Worm (Caenorhabditis elegans) whole organism, mixed stage, embryonic: ENCODE data around the gene pri-1.

Experiments used
- blmp-1 ChIP-seq: fragments of 150-350 bp; optimal IDR thresholded peaks from 2 replicates; lab custom pipeline; 2014; ENCODE audit warnings: missing biosample characterization, missing genetic modification characterization
- ceh-39 ChIP-seq: fragments of 150-350 bp; optimal IDR thresholded peaks from 2 replicates; lab custom pipeline; 2014; ENCODE audit warnings: missing biosample characterization, missing genetic modification characterization
- elt-1 ChIP-seq: sonication (generic microtip); optimal IDR thresholded peaks from 2 replicates; lab custom pipeline; 2017; ENCODE audit warnings: missing genetic modification characterization, mild to moderate bottlenecking, missing compliant biosample characterization, antibody characterized with exemption, moderate library complexity, borderline replicate concordance; ENCODE audit not compliant: insufficient read depth
- elt-3 ChIP-seq: fragments of 150-350 bp; optimal IDR thresholded peaks from 2 replicates; lab custom pipeline; 2014; ENCODE audit warnings: missing biosample characterization, missing genetic modification characterization
- lin-32 ChIP-seq: fragments of 200-800 bp; sonication (Bioruptor generic); optimal IDR thresholded peaks from 2 replicates; lab custom pipeline; 2018; ENCODE audit warnings: mild to moderate bottlenecking, missing genetic modification characterization, missing compliant biosample characterization
- lsy-2 ChIP-seq: fragments of 150-350 bp; optimal IDR thresholded peaks from 2 replicates; lab custom pipeline; 2014; ENCODE audit warnings: missing biosample characterization, missing genetic modification characterization
- mab-5 ChIP-seq: fragments of 150-350 bp; optimal IDR thresholded peaks from 2 replicates; lab custom pipeline; 2014; ENCODE audit warnings: missing biosample characterization, missing genetic modification characterization
- sem-2 ChIP-seq: fragments of 200-800 bp; sonication (Bioruptor generic); optimal IDR thresholded peaks from 2 replicates; lab custom pipeline; 2018; ENCODE audit warnings: mild to moderate bottlenecking, missing genetic modification characterization, missing compliant biosample characterization
- unc-62 ChIP-seq: fragments of 150-350 bp; optimal IDR thresholded peaks from 2 replicates; lab custom pipeline; 2014; ENCODE audit warnings: missing biosample characterization, missing genetic modification reagents, missing genetic modification characterization

DNA sequence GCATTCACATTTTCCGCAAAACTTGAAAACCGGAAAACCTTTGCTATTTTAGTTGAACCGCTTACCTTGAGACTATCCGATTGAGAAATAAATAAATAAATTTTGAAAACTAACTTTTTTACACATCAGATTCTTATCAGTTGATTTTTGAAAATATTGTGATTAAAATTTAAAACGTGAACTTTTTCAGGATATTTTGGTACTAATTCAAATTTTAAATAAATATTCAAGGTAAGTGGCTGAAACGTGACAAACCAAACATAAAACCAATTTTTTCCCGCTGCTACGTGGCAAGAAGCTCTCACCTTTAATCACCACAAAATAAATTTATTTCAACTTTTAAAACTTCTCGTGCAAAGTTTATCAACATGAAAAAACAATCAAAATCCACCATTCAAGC is 37.8 kb upstream of the pri-1 start, which contains the start of gene C15H7.3:
- TF ChIP-seq lsy-2 (tag; lab: Kevin White, UChicago) (no peak), unc-62 (GFP tag; lab: Kevin White, UChicago) (no peak), lin-32 (GFP tag; lab: Kevin White, UChicago) (no peak), elt-3 (tag; lab: Kevin White, UChicago) (no peak), elt-1 (tag; lab: Kevin White, UChicago) (no peak), sem-2 (GFP tag; lab: Kevin White, UChicago) (no peak), blmp-1 (tag; lab: Kevin White, UChicago) (no peak), mab-5 (tag; lab: Kevin White, UChicago) (no peak), ceh-39 (tag; lab: Kevin White, UChicago) (no peak)
